Fruit fly (Drosophila melanogaster): ENCODE data around the gene Chrac-16.

Gene Chrac-16

dm6 chrX:12014800-12015389, 2.9 kb downstream of the Chrac-16 start:
- TF ChIP-seq foxo (GFP tag; optimal IDR thresholded peaks at IDR 0.05), result peak in 1 of 2 experiments; percentile 61
- TF ChIP-seq dmrt93B (GFP tag; optimal IDR thresholded peaks at IDR 0.05), result no peak
- TF ChIP-seq Jra (GFP tag; optimal IDR thresholded peaks at IDR 0.05), result peak; percentile 52
- peak; percentile 42 for TF ChIP-seq psq (GFP tag; optimal IDR thresholded peaks at IDR 0.05)
- no peak for TF ChIP-seq brk (GFP tag; optimal IDR thresholded peaks at IDR 0.05)
- TF ChIP-seq tai (GFP tag; optimal IDR thresholded peaks at IDR 0.05), result no peak
- no peak for TF ChIP-seq dsf (GFP tag; optimal IDR thresholded peaks at IDR 0.05; ENCODE audit: borderline replicate concordance)
- TF ChIP-seq CrebA (GFP tag; optimal IDR thresholded peaks at IDR 0.05; ENCODE audit: borderline replicate concordance), result no peak
- TF ChIP-seq N (GFP tag; optimal IDR thresholded peaks at IDR 0.05), result no peak
- no peak for TF ChIP-seq Hr78 (GFP tag; optimal IDR thresholded peaks at IDR 0.05)
- peak; percentile 40 for TF ChIP-seq Sp1 (GFP tag; optimal IDR thresholded peaks at IDR 0.05)
- peak; percentile 46 for TF ChIP-seq HLH106 (tag; optimal IDR thresholded peaks at IDR 0.05)
- TF ChIP-seq Abd-B (GFP tag; optimal IDR thresholded peaks at IDR 0.05), result no peak
- TF ChIP-seq ey (GFP tag; optimal IDR thresholded peaks at IDR 0.05), result peak; percentile 37
- peak; percentile 79 for TF ChIP-seq fru (GFP tag; optimal IDR thresholded peaks at IDR 0.05)
- TF ChIP-seq Vsx2 (GFP tag; optimal IDR thresholded peaks at IDR 0.05; ENCODE audit: partially characterized antibody), result no peak
- no peak for TF ChIP-seq dl (GFP tag; optimal IDR thresholded peaks at IDR 0.05; ENCODE audit: insufficient read depth in 1 of 2, partially characterized antibody in 2 of 2)
- no peak for TF ChIP-seq lola (GFP tag; optimal IDR thresholded peaks at IDR 0.05)
- TF ChIP-seq CG9705 (GFP tag; optimal IDR thresholded peaks at IDR 0.05), result no peak
- TF ChIP-seq jim (GFP tag; optimal IDR thresholded peaks at IDR 0.05), result no peak
- TF ChIP-seq woc (GFP tag; optimal IDR thresholded peaks at IDR 0.05), result peak; percentile 54
- peak; percentile 59 for TF ChIP-seq h (GFP tag; optimal IDR thresholded peaks at IDR 0.05)
- TF ChIP-seq usp (GFP tag; optimal IDR thresholded peaks at IDR 0.05), result no peak
- TF ChIP-seq Rel (GFP tag; optimal IDR thresholded peaks at IDR 0.05), result no peak
- peak; percentile 18 for TF ChIP-seq Rel (tag; optimal IDR thresholded peaks at IDR 0.05)
- TF ChIP-seq Hr83 (GFP tag; optimal IDR thresholded peaks at IDR 0.05; ENCODE audit: poor library complexity, severe bottlenecking), result no peak
- TF ChIP-seq sv (GFP tag; optimal IDR thresholded peaks at IDR 0.05), result no peak
- peak; percentile 34 for TF ChIP-seq br (GFP tag; optimal IDR thresholded peaks at IDR 0.05)
- TF ChIP-seq pan (optimal IDR thresholded peaks at IDR 0.05), result no peak
- peak; percentile 70 for TF ChIP-seq sage (GFP tag; optimal IDR thresholded peaks at IDR 0.05)
- no peak for TF ChIP-seq Mio (GFP tag; optimal IDR thresholded peaks at IDR 0.05)
- no peak for TF ChIP-seq Dif (GFP tag; optimal IDR thresholded peaks at IDR 0.05; ENCODE audit: partially characterized antibody)
- peak; percentile 33 for TF ChIP-seq OdsH (GFP tag; optimal IDR thresholded peaks at IDR 0.05)
- TF ChIP-seq GATAd (GFP tag; optimal IDR thresholded peaks at IDR 0.05), result no peak
- no peak for TF ChIP-seq CG32264 (GFP tag; optimal IDR thresholded peaks at IDR 0.05)
- TF ChIP-seq Dfd (GFP tag; optimal IDR thresholded peaks at IDR 0.05), result no peak
- no peak for TF ChIP-seq Myc (optimal IDR thresholded peaks at IDR 0.05)
- peak; percentile 53 for TF ChIP-seq rgr (GFP tag; optimal IDR thresholded peaks at IDR 0.05)
- peak; percentile 17 for TF ChIP-seq Hnf4 (GFP tag; optimal IDR thresholded peaks at IDR 0.05)

DNA sequence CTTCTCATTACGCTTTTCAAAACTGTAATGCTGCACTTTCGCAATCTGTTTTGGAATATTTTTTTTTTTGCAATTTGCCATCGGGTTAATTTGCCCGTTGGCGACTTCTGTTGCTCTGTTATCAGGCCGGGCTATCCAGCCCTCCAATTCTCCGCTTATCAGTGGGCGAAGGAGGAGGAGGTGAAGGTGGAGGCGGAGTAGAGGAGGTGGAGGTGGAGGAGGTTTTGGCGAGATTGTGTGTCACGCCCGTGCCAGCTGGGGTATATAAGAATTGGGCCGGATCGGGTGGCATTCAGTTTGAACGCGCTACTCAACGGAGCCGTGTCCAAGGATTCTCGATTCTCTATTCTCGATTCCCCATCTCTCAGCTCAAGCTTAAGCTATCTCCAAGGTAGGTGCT, 3.6 kb downstream of the Chrac-16 start:
- TF ChIP-seq tai (GFP tag; optimal IDR thresholded peaks at IDR 0.05) (no peak), dmrt93B (GFP tag; optimal IDR thresholded peaks at IDR 0.05) (no peak), dl (GFP tag; optimal IDR thresholded peaks at IDR 0.05; ENCODE audit: insufficient read depth in 1 of 2, partially characterized antibody in 2 of 2) (no peak), Sp1 (GFP tag; optimal IDR thresholded peaks at IDR 0.05) (no peak), Rel (GFP tag; optimal IDR thresholded peaks at IDR 0.05) (no peak), Rel (tag; optimal IDR thresholded peaks at IDR 0.05) (peak; percentile 46), Jra (GFP tag; optimal IDR thresholded peaks at IDR 0.05) (peak; percentile 23)

dm6 chrX:12013098-12013493, 4.7 kb downstream of the Chrac-16 start:
- TF ChIP-seq h (GFP tag; optimal IDR thresholded peaks at IDR 0.05), result no peak
- TF ChIP-seq Myc (optimal IDR thresholded peaks at IDR 0.05), result peak; percentile 11

Measured in whole organism, wandering third instar larva.